Worm (Caenorhabditis elegans): ENCODE data around the gene W05H9.2.

W05H9.2 gene

DNA sequence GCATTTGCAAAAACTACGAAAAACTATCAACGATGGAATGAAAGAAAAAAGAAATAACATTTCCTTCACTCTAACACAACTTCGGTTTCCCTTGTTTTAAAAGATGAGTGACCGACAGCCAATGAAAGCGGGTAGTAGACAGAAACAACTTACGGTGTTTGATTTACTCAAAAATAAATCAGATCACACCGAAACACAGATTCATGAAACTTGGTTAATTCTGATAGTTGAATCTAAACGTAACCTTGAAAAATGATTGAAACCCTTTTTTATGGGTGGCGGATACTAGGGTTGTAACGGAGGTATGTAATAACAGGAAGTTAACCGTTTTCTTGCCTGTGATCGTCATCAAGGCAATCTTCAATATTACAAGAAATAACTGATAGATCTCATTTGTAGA lies 8.5 kb downstream of the W05H9.2 start:
- no peak for TF ChIP-seq snpc-1.3 (tag; optimal IDR thresholded peaks at IDR 0.05; ENCODE audit: insufficient read depth)
- TF ChIP-seq hrde-1 (tag; optimal IDR thresholded peaks at IDR 0.05; ENCODE audit: borderline replicate concordance): no peak
- no peak for TF ChIP-seq Y79H2A.3 (GFP tag; conservative IDR thresholded peaks at IDR 0.05)
- no peak for TF ChIP-seq lag-1 (GFP tag; IDR thresholded peaks at IDR 0.05)
- TF ChIP-seq chd-7 (tag; optimal IDR thresholded peaks at IDR 0.05): no peak
- no peak for TF ChIP-seq F57C9.4 (tag; optimal IDR thresholded peaks at IDR 0.05)

DNA sequence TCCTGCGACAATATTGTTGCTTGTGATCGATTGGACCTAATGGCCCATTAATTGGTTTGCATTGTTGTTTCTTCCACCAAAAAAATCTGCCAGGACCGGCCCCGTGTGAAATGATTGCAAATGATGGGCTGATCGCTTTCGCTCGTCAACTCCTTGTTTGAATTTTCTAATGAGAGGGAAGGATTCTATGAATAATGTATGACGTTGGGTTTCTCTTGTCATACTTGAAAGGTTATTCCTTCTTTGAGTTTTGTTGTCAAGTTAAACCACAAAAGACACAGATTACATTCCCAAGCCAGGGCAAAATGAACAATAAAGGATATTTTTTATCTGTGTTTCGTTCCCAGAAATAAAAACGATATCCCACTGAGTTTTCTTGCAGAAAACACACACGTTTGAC lies 9.9 kb downstream of the W05H9.2 start:
- TF ChIP-seq madf-6 (GFP tag; IDR thresholded peaks at IDR 0.05) (no peak), madf-10 (tag; optimal IDR thresholded peaks at IDR 0.05) (no peak)

DNA sequence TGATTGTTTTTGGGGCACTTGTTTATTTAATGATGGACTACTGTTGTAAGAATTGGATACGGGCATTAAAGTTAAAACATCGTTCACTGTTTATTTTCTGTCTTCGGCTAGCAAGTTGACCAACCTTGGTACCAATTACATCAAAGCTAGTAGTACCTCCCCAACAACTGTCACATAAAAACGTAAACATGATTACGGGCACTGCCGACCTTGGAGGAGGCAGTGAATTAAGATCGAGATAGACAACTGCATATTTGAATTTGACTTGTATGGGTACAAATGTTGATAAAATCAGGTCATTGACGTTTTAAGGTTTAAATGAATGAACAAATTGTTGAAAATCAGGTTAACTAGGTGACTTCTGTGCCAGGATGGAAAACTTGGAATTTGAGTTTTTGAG lies 10.4 kb downstream of the W05H9.2 start:
- TF ChIP-seq ztf-28 (GFP tag; IDR thresholded peaks at IDR 0.05) (no peak), hrde-1 (tag; optimal IDR thresholded peaks at IDR 0.05; ENCODE audit: borderline replicate concordance) (no peak), ztf-18 (tag; optimal IDR thresholded peaks at IDR 0.05) (no peak), madf-10 (tag; optimal IDR thresholded peaks at IDR 0.05) (no peak), B0336.3 (GFP tag; IDR thresholded peaks at IDR 0.05) (no peak), Y95B8A.8 (GFP tag; IDR thresholded peaks at IDR 0.05) (no peak), madf-8 (GFP tag; conservative IDR thresholded peaks at IDR 0.05) (no peak), F33H1.4 (GFP tag; IDR thresholded peaks at IDR 0.05) (no peak), him-1 (tag; optimal IDR thresholded peaks at IDR 0.05) (no peak), dox-1 (GFP tag; IDR thresholded peaks at IDR 0.05) (no peak)

DNA sequence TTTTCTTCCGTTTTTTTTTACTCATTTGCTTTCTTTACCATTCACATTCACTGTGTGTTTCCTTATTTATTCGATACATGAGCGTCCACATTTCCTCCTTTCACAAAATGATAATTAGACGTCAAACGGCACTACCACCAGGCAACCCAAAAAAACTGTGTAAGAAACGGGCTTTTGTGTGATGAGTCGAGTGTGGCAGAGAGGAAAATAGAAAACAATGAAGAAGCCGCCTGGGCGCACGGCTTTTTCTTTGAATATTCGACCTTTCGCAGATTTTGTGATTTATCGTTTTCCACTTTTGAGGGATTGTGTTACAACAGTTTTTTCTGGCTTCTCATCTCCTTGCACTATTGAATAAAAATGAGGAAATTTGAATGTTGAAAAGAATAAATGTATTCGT lies 11.5 kb downstream of the W05H9.2 start:
- no peak for TF ChIP-seq B0019.2 (GFP tag; conservative IDR thresholded peaks at IDR 0.05)
- TF ChIP-seq F39B2.1 (GFP tag; IDR thresholded peaks at IDR 0.05): no peak
- no peak for TF ChIP-seq efl-1 (GFP tag; optimal IDR thresholded peaks at IDR 0.05)
- no peak for TF ChIP-seq mcd-1 (GFP tag; IDR thresholded peaks at IDR 0.05)
- no peak for TF ChIP-seq Y95B8A.8 (GFP tag; IDR thresholded peaks at IDR 0.05)
- no peak for TF ChIP-seq lsl-1 (GFP tag; optimal IDR thresholded peaks at IDR 0.05)
- no peak for TF ChIP-seq mes-4 (tag; optimal IDR thresholded peaks at IDR 0.05)
- TF ChIP-seq egl-44 (GFP tag; IDR thresholded peaks at IDR 0.05): no peak

DNA sequence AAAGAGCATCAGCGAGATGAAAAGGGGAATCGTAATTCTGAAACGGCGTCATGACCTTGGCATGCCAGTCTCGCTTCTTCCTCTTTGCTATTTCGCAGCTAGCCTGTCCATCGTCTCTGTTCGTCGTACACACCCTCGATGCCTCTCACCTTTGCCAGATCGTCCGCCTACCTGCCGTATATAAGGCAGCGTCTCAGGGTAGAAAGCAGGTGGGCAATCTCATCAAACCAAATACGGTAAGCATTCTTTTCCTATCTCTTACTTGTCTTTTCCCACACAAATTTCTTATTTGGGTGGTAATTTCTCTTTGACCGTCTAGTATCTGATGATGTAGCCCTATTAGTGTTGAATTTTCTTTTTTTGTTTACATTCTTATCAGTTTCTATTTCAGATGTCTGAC lies 12.8 kb downstream of the W05H9.2 start, which contains the start of gene col-166:
Gene col-166 (plus strand): TSS at position 392 of the 400 bp plus-strand sequence.
- TF ChIP-seq Y67H2A.10 (GFP tag; conservative IDR thresholded peaks at IDR 0.05) (no peak), ztf-3 (GFP tag; optimal IDR thresholded peaks at IDR 0.05) (no peak), akir-1 (GFP tag; optimal IDR thresholded peaks at IDR 0.05) (no peak)

DNA sequence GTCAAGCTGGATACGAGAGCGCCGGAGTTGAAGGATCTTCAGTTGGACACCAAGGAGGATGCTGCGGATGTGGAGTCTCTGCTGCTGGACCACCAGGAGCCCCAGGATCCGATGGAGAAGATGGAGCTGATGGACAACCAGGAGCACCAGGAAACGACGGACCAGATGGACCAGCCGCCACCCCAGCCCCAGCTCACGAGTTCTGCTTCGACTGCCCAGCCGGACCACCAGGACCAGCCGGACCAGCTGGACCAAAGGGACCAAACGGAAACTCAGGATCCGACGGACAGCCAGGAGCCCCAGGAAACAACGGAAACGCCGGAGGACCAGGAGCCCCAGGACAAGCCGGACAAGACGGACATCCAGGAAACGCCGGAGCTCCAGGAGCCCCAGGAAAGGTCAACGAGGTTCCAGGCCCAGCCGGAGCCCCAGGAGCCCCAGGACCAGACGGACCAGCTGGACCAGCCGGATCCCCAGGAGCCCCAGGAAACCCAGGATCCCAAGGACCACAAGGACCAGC lies 13.5 kb downstream of the W05H9.2 start:
- TF ChIP-seq zfh-2 (GFP tag; conservative IDR thresholded peaks at IDR 0.05): 0 out of 2 replicates have a peak, but pooled peaks have one; percentile 28
- TF ChIP-seq egrh-3 (GFP tag; IDR thresholded peaks at IDR 0.05): peak; percentile 92

DNA sequence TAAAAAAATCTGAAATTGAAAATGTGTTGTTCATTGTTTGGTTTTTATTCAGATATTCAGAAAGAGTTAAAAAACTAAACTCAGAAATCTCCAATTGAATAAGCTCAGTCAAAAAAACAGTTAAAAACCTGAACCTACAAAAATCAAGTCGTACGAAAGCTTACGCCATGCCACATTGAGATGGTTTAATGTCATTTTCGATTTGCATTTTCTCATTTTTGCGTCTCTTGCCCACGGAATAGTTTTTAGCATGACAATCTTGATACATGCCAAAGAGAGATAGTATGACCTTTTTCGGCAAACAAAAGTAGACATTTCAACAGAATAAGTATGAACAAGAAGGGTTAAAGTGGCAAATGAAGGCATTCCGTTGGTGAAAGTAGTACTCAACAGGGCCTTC lies 14.2 kb downstream of the W05H9.2 start:
- no peak for TF ChIP-seq F10E7.11 (tag; optimal IDR thresholded peaks at IDR 0.05)
- TF ChIP-seq akir-1 (GFP tag; optimal IDR thresholded peaks at IDR 0.05): no peak
- TF ChIP-seq nfya-2 (GFP tag; IDR thresholded peaks at IDR 0.05): no peak
- no peak for TF ChIP-seq B0336.3 (GFP tag; IDR thresholded peaks at IDR 0.05)
- TF ChIP-seq T26A5.8 (tag; optimal IDR thresholded peaks at IDR 0.05): no peak
- no peak for TF ChIP-seq F57C9.4 (tag; optimal IDR thresholded peaks at IDR 0.05)
- no peak for TF ChIP-seq snpc-4 (GFP tag; optimal IDR thresholded peaks at IDR 0.05)
- no peak for TF ChIP-seq snpc-4 (tag; optimal IDR thresholded peaks at IDR 0.05)
- TF ChIP-seq mxl-1 (tag; optimal IDR thresholded peaks at IDR 0.05): no peak
- TF ChIP-seq Y56A3A.18 (GFP tag; IDR thresholded peaks at IDR 0.05): no peak
- no peak for TF ChIP-seq madf-10 (tag; optimal IDR thresholded peaks at IDR 0.05)
- no peak for TF ChIP-seq zfh-2 (GFP tag; conservative IDR thresholded peaks at IDR 0.05)
- TF ChIP-seq Y95B8A.8 (GFP tag; IDR thresholded peaks at IDR 0.05): no peak

Data from whole organism, young adult.